Worm (Caenorhabditis elegans) whole organism, early embryonic: ENCODE measurements around the gene cct-5.

Experiments
- B0310.2 ChIP-seq: sonication (generic microtip); optimal IDR thresholded peaks from 2 replicates; lab custom pipeline; 2016; ENCODE audit warnings: mild to moderate bottlenecking, missing genetic modification characterization, missing compliant biosample characterization
- F13C5.2 ChIP-seq: sonication (generic microtip); optimal IDR thresholded peaks from 2 replicates; lab custom pipeline; 2017; ENCODE audit warnings: mild to moderate bottlenecking, missing genetic modification characterization, inconsistent platforms, missing compliant biosample characterization
- aly-1 ChIP-seq: sonication (generic microtip); optimal IDR thresholded peaks from 2 replicates; lab custom pipeline; 2016; ENCODE audit warnings: missing genetic modification characterization, missing compliant biosample characterization
- ama-1 ChIP-seq: fragments of 150-350 bp; optimal IDR thresholded peaks from 2 replicates; lab custom pipeline; 2014
- ceh-13 ChIP-seq: fragments of 200-800 bp; sonication (Bioruptor generic); optimal IDR thresholded peaks from 2 replicates; lab custom pipeline; 2018; ENCODE audit warnings: mild to moderate bottlenecking, missing genetic modification characterization, missing compliant biosample characterization
- ceh-36 ChIP-seq: sonication (generic microtip); optimal IDR thresholded peaks from 2 replicates; lab custom pipeline; 2016; ENCODE audit warnings: missing genetic modification characterization, inconsistent platforms, missing compliant biosample characterization
- ets-7 ChIP-seq: sonication (generic microtip); optimal IDR thresholded peaks from 2 replicates; lab custom pipeline; 2016; ENCODE audit warnings: missing genotype, missing genetic modification characterization, missing compliant biosample characterization
- flt-1 ChIP-seq: fragments of 200-800 bp; sonication (Bioruptor generic); IDR thresholded peaks from 2 replicates; pipeline ENCODE4 v1.3.6; 2022; ENCODE audit warnings: missing genetic modification characterization, missing compliant biosample characterization
- hmbx-1 ChIP-seq: sonication (generic microtip); optimal IDR thresholded peaks from 2 replicates; lab custom pipeline; 2016; ENCODE audit warnings: mild to moderate bottlenecking, missing genetic modification characterization, missing compliant biosample characterization
- hmg-4 ChIP-seq: fragments of 200-800 bp; sonication (Bioruptor generic); optimal IDR thresholded peaks from 2 replicates; lab custom pipeline; 2018; ENCODE audit warnings: mild to moderate bottlenecking, missing genetic modification characterization, missing compliant biosample characterization
- hnd-1 ChIP-seq: sonication (generic microtip); optimal IDR thresholded peaks from 2 replicates; lab custom pipeline; 2016; ENCODE audit warnings: missing genetic modification characterization, missing compliant biosample characterization
- pes-1 ChIP-seq: fragments of 200-800 bp; sonication (Bioruptor generic); IDR thresholded peaks from 2 replicates; pipeline ENCODE4 v1.3.6; 2022; ENCODE audit warnings: missing genetic modification reagents, missing genetic modification characterization, missing compliant biosample characterization
- scrt-1 ChIP-seq: fragments of 200-800 bp; sonication (Bioruptor generic); IDR thresholded peaks from 2 replicates; pipeline ENCODE4 v1.3.6; 2022; ENCODE audit warnings: missing genetic modification characterization, missing compliant biosample characterization
- sea-1 ChIP-seq: fragments of 200-800 bp; sonication (Bioruptor generic); conservative IDR thresholded peaks from 2 replicates; pipeline ENCODE4 v1.3.6; 2022; ENCODE audit warnings: missing genetic modification characterization, missing compliant biosample characterization
- tbx-11 ChIP-seq: fragments of 200-800 bp; sonication (Bioruptor generic); IDR thresholded peaks from 2 replicates; pipeline ENCODE4 v1.3.6; 2022; ENCODE audit warnings: missing genetic modification characterization, missing compliant biosample characterization
- tbx-37 ChIP-seq: fragments of 200-800 bp; sonication (Bioruptor generic); conservative IDR thresholded peaks from 2 replicates; pipeline ENCODE4 v1.3.6; 2022; ENCODE audit warnings: missing genetic modification reagents, missing genetic modification characterization, missing compliant biosample characterization
- tra-4 ChIP-seq: sonication (generic microtip); optimal IDR thresholded peaks from 2 replicates; lab custom pipeline; 2017; ENCODE audit warnings: missing genetic modification characterization, missing compliant biosample characterization

The cct-5 gene

ce11 chrIII:4502559-4503240 lies 5.2 kb downstream of the cct-5 start:
- TF ChIP-seq B0310.2 (tag; lab: Kevin White, UChicago) (peak; percentile 39), flt-1 (GFP tag; lab: Robert Waterston, UW) (no peak), ama-1 (lab: Kevin White, UChicago) (no peak), hmg-4 (GFP tag; lab: Kevin White, UChicago) (peak; percentile 60)

- TF ChIP-seq ets-7 (tag; lab: Kevin White, UChicago), result no peak
- no peak for TF ChIP-seq tra-4 (tag; lab: Kevin White, UChicago)
- TF ChIP-seq ceh-36 (tag; lab: Kevin White, UChicago), result no peak
- no peak for TF ChIP-seq sea-1 (GFP tag; lab: Robert Waterston, UW)
- no peak for TF ChIP-seq ceh-13 (GFP tag; lab: Kevin White, UChicago)
- TF ChIP-seq scrt-1 (GFP tag; lab: Robert Waterston, UW), result no peak
- no peak for TF ChIP-seq pes-1 (GFP tag; lab: Robert Waterston, UW)
- TF ChIP-seq tbx-37, result no peak
- no peak for TF ChIP-seq hmg-4 (GFP tag; lab: Kevin White, UChicago)
- no peak for TF ChIP-seq aly-1
- TF ChIP-seq hnd-1 (tag; lab: Kevin White, UChicago), result no peak
- TF ChIP-seq F13C5.2 (tag; lab: Kevin White, UChicago), result no peak
- TF ChIP-seq hmbx-1 (tag; lab: Kevin White, UChicago), result no peak
- TF ChIP-seq B0310.2 (tag; lab: Kevin White, UChicago), result no peak
- no peak for TF ChIP-seq flt-1 (GFP tag; lab: Robert Waterston, UW)
- TF ChIP-seq tbx-11 (GFP tag; lab: Robert Waterston, UW), result no peak
- no peak for TF ChIP-seq ama-1 (lab: Kevin White, UChicago)
These were observed 9.0 kb downstream of the cct-5 start, which contains the start of the genes C07G2.5 and atf-7 for ce11 chrIII:4498938-4499337. TSS of gene C07G2.5 (minus strand) at chrIII:4499038. TSS of gene atf-7 (minus strand) at chrIII:4499045.

DNA sequence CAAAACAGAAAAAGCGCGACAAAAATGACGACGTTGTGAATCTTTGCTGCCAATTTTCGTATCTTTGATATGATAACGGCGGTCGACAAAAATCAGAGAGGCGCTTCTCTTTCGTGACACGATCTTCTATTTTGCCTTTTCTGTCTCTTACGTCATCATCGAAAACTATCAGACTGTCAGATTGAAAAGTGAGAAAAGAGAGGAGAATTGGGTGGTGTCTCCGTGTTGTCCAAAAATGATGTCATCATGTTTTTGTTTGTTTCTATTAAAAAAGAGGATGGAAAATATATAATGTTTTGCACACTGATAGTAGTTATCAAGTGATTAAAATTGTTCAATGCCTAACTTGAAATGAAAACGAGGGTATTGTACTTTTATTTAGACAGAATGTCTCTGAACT lies 11.8 kb downstream of the cct-5 start:
- TF ChIP-seq scrt-1 (GFP tag; lab: Robert Waterston, UW) (no peak), ceh-13 (GFP tag; lab: Kevin White, UChicago) (no peak), ama-1 (lab: Kevin White, UChicago) (no peak), B0310.2 (tag; lab: Kevin White, UChicago) (no peak), flt-1 (GFP tag; lab: Robert Waterston, UW) (no peak), ceh-36 (tag; lab: Kevin White, UChicago) (no peak), hmg-4 (GFP tag; lab: Kevin White, UChicago) (no peak), hnd-1 (tag; lab: Kevin White, UChicago) (no peak), hmbx-1 (tag; lab: Kevin White, UChicago) (no peak)

ce11 chrIII:4495685-4496084 lies 12.2 kb downstream of the cct-5 start:
- TF ChIP-seq flt-1 (GFP tag; lab: Robert Waterston, UW) (no peak), ceh-13 (GFP tag; lab: Kevin White, UChicago) (no peak), ceh-36 (tag; lab: Kevin White, UChicago) (no peak), hmg-4 (GFP tag; lab: Kevin White, UChicago) (no peak), pes-1 (GFP tag; lab: Robert Waterston, UW) (no peak), tra-4 (tag; lab: Kevin White, UChicago) (no peak), tbx-11 (GFP tag; lab: Robert Waterston, UW) (no peak), ama-1 (lab: Kevin White, UChicago) (no peak), B0310.2 (tag; lab: Kevin White, UChicago) (no peak), F13C5.2 (tag; lab: Kevin White, UChicago) (no peak), hmbx-1 (tag; lab: Kevin White, UChicago) (no peak), aly-1 (no peak), scrt-1 (GFP tag; lab: Robert Waterston, UW) (no peak), ets-7 (tag; lab: Kevin White, UChicago) (no peak), tbx-37 (no peak), sea-1 (GFP tag; lab: Robert Waterston, UW) (no peak), hnd-1 (tag; lab: Kevin White, UChicago) (no peak)

ce11 chrIII:4495250-4495649 lies 12.7 kb downstream of the cct-5 start:
- TF ChIP-seq hmbx-1 (tag; lab: Kevin White, UChicago), result no peak
- TF ChIP-seq hnd-1 (tag; lab: Kevin White, UChicago), result no peak
- TF ChIP-seq ceh-36 (tag; lab: Kevin White, UChicago), result no peak

DNA sequence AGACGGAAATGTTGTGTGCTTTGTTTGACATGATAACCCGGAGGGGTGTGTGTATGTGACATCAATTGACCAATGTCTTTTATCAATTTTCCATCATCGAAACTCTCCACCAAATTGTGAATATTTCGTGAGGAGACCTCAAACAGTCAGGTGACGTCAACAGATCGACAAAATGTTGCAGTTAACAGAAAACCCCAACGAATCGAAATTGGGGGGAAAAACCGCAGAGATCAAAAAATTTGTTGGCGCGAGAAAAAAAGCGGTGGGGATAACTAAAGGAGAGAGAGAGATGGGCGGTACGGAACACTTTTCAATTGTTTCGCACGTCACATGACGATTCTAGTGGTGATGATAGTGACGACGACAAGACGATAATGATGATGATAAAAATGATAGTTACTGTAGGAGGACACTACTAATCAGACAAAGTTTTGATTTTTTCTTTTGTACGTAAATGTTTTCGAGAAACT lies 13.3 kb downstream of the cct-5 start:
- TF ChIP-seq ceh-36 (tag; lab: Kevin White, UChicago) (no peak), flt-1 (GFP tag; lab: Robert Waterston, UW) (no peak), scrt-1 (GFP tag; lab: Robert Waterston, UW) (no peak), tbx-37 (no peak), hnd-1 (tag; lab: Kevin White, UChicago) (no peak), hmg-4 (GFP tag; lab: Kevin White, UChicago) (no peak), tra-4 (tag; lab: Kevin White, UChicago) (no peak), F13C5.2 (tag; lab: Kevin White, UChicago) (no peak), sea-1 (GFP tag; lab: Robert Waterston, UW) (no peak), ets-7 (tag; lab: Kevin White, UChicago) (no peak)
